Fruit fly (Drosophila melanogaster): ENCODE measurements around the gene Gnpnat.

DNA sequence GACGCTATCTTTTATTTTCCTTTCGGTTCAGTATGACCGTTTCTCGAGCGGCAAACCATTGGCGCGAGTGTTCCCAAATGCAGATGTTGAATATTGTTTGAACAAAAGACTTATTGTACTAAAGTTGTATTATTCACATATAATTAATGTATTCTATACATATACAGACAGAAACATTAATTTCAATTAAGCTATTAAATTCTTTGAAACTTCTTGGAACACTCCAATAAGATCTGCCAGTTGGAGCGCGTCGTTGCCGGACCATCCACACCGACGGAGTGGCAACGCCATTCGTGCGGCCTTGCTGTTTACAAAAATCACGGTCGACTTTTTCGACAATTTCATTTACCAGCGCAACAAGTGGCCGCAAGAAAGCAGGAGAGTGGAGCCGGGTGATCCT lies 7.0 kb downstream of the Gnpnat start, which contains the start of the genes Wdr24 and IntS11:
- TF ChIP-seq Ets98B (GFP tag; IDR thresholded peaks at IDR 0.05), result peak; percentile 98
- no peak for TF ChIP-seq CG13204 (GFP tag; optimal IDR thresholded peaks at IDR 0.05)
- peak; percentile 98 for TF ChIP-seq CG15710 (tag; optimal IDR thresholded peaks at IDR 0.05)
- no peak for TF ChIP-seq Pif1B (GFP tag; optimal IDR thresholded peaks at IDR 0.05)
- TF ChIP-seq fd96Ca (GFP tag; IDR thresholded peaks at IDR 0.05), result peak; percentile 98
- peak; percentile 96 for TF ChIP-seq CG17806 (tag; optimal IDR thresholded peaks at IDR 0.05)
